Worm (Caenorhabditis elegans): Measurements from ENCODE around the gene mrpl-11.

DNA sequence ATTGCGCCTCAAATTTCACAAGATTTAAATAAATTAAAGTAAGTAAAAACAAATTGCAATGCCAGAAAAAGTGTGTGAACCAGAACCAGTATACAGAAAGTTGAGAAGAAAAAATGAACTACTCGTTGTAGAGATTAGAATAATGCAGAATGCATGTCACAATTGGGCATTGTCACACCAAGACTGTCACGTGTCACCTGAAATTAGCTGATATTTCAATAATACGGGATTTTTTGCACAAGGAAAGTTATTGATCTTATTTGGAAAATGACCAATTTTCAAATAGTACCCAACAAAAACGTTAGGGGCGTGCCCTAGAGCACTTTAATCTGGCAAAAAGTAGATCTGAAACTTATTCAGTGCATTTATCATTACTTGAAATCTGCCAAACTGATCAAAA, 24.5 kb downstream of the mrpl-11 start:
- TF ChIP-seq unc-62 (GFP tag; optimal IDR thresholded peaks at IDR 0.05) = no peak
- TF ChIP-seq nhr-237 (tag; optimal IDR thresholded peaks at IDR 0.05) = no peak
- TF ChIP-seq nhr-25 (tag; optimal IDR thresholded peaks at IDR 0.05) = no peak
- no peak for TF ChIP-seq fos-1 (tag; optimal IDR thresholded peaks at IDR 0.05)
- no peak for TF ChIP-seq zag-1 (tag; optimal IDR thresholded peaks at IDR 0.05)
- TF ChIP-seq nhr-12 (tag; optimal IDR thresholded peaks at IDR 0.05) = no peak
- no peak for TF ChIP-seq daf-12 (tag; optimal IDR thresholded peaks at IDR 0.05)
- TF ChIP-seq skn-1 (tag; optimal IDR thresholded peaks at IDR 0.05) = no peak
- no peak for TF ChIP-seq ztf-4 (tag; optimal IDR thresholded peaks at IDR 0.05)

Measured in whole organism, L3 larva.